Worm (Caenorhabditis elegans): ENCODE data around the gene F19B10.4.

The F19B10.4 gene

DNA sequence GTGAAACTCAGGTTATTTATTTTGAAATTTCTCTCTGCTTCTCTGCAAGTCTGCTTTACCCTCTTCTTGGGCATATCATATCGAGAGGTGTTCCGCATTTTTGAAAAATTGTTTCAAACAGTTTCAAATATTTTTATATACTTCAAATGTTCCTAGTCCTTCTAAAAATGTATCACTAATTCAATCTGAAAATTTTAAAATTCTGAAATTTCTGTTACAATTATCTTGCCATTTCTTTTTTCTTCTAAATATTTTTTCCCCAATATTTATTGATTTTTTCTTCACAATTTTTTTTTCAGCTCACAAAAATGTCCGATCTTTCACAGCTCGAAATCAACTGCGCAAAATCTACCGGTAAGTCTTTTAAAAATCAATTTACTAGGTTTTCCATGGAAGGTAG lies at the start of gene F19B10.4:
Gene F19B10.4 (plus strand): TSS at position 301 of the 400 bp plus-strand sequence.
- TF ChIP-seq unc-62 (GFP tag; optimal IDR thresholded peaks at IDR 0.05), result no peak

ce11 chrII:3616615-3617014 lies 43.3 kb upstream of the F19B10.4 start:
- no peak for TF ChIP-seq unc-62 (GFP tag; optimal IDR thresholded peaks at IDR 0.05)

ce11 chrII:3617512-3617911 lies 42.4 kb upstream of the F19B10.4 start, which contains the start of gene F40E12.1:
F40E12.1 (plus strand) TSS chrII:3617812.
- TF ChIP-seq unc-62 (GFP tag; optimal IDR thresholded peaks at IDR 0.05), result no peak

DNA sequence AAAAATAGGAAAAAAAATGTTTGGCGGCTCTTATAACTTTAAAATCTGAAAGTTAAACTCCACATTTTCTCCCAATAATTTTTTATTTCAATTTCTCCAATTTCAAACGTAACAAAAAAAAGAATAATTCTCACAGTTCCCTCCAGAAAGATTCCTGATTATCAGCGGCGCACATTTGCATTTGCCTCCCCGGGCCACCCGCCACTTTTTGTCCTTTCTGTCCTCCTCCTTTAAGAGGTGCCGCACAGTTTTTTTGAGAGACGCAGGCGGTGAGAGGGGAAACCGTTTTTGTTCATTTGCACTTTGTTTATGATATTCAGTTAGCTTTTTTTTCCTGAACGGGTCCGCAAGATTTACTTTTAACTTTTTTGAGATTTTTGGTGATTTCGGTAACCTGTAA lies 39.0 kb upstream of the F19B10.4 start:
- no peak for TF ChIP-seq unc-62 (GFP tag; optimal IDR thresholded peaks at IDR 0.05)

DNA sequence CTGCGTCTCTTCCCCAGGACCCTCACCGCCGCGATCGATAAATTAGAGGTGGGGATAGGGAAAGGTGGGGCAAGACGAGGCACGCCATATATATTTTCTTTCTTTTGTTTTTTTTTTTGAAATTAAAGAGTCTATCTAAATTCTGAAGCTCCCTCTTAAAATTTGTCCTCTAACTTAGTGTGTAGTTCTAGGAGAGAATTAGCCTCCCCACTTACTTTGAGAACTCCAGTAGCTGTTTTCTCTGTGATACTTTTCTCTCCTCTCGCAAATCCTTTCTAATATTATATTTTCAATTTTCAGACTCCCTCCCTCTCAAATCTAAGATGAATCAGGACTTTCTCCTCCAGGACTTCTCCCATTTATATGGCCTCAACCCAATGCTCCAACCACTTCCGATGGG lies 37.9 kb upstream of the F19B10.4 start, which contains the start of gene M151.7:
Gene M151.7 (plus strand): TSS at position 301 of the 400 bp plus-strand sequence.
- TF ChIP-seq unc-62 (GFP tag; optimal IDR thresholded peaks at IDR 0.05), result no peak

DNA sequence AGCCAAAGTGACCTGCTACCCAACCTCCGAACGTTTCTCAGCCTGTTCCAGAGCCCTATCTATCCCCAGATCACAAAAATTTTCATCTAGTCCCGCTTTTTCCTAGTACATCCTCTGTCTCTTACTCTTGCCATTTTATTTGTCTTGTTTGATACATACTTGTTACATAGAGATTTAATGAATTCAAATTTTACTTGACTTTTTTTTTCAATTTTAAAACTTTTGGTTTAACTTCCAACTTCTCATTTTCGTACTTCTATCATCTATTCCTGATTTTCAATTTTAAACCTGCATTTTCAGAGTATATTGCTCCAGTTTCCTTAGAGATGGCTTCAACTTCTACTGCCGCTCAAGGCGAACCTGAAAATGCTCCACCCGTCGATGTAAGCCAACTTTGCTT lies 33.0 kb upstream of the F19B10.4 start, which contains the start of gene M151.3:
Gene M151.3 (plus strand): TSS at position 301 of the 400 bp plus-strand sequence.
- TF ChIP-seq unc-62 (GFP tag; optimal IDR thresholded peaks at IDR 0.05), result no peak

DNA sequence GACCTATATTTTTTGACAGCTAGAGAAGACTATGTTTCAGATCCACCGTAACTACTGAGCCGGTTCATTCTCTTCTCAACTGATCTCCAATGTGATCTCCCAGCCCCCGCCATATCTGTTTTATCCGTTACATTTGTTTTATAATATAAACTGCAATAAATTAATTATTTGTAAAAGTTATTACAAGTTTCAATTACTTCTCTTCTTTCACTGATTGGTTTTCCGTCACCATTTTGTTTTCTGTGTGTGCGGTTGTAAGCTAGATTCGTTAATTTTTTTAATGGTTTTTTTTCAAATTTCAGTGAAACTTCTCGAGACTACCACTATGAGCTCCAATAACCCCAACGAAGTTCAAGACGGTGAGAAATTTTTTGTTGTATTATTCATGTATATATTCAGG lies 29.1 kb upstream of the F19B10.4 start, which contains the start of gene M151.2:
Gene M151.2 (plus strand): TSS at position 301 of the 400 bp plus-strand sequence.
- TF ChIP-seq unc-62 (GFP tag; optimal IDR thresholded peaks at IDR 0.05), result no peak

ce11 chrII:3634765-3635164 lies 25.1 kb upstream of the F19B10.4 start:
- TF ChIP-seq unc-62 (GFP tag; optimal IDR thresholded peaks at IDR 0.05), result no peak

- TF ChIP-seq unc-62 (GFP tag; optimal IDR thresholded peaks at IDR 0.05), result no peak
Measured at ce11 chrII:3639238-3639637, 20.6 kb upstream of the F19B10.4 start, which contains the start of gene fbxb-31. fbxb-31 (minus strand) TSS chrII:3639338.

DNA sequence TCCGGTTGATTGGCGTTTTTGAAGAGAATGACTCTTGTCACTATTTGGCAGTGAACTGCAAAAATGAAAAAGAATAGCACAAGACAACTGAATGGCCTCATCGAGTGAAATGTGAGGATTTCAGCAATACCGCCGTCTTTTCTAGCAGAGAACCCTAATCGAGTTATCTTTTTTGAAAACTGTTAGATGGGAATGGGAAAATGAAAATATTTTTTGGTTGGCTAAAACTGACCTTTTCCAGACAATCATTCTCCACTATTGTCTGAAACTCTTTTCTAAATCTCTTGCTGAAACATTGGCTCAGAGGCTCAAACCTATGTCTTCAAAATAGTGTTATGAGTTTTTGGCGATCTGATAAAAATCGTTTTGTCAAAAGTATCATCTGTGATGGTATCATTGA lies 19.7 kb upstream of the F19B10.4 start, which contains the start of gene M151.10:
Gene M151.10 (minus strand): TSS at position 101 of the 400 bp plus-strand sequence.
- no peak for TF ChIP-seq unc-62 (GFP tag; optimal IDR thresholded peaks at IDR 0.05)

- TF ChIP-seq unc-62 (GFP tag; optimal IDR thresholded peaks at IDR 0.05), result no peak
Measured at ce11 chrII:3641197-3641596, 18.7 kb upstream of the F19B10.4 start, which contains the start of gene M151.1. M151.1 (plus strand) TSS chrII:3641497.

- TF ChIP-seq unc-62 (GFP tag; optimal IDR thresholded peaks at IDR 0.05), result no peak
Measured at ce11 chrII:3647111-3647510, 12.8 kb upstream of the F19B10.4 start, which contains the start of gene fbxb-33. fbxb-33 (plus strand) TSS chrII:3647411.

DNA sequence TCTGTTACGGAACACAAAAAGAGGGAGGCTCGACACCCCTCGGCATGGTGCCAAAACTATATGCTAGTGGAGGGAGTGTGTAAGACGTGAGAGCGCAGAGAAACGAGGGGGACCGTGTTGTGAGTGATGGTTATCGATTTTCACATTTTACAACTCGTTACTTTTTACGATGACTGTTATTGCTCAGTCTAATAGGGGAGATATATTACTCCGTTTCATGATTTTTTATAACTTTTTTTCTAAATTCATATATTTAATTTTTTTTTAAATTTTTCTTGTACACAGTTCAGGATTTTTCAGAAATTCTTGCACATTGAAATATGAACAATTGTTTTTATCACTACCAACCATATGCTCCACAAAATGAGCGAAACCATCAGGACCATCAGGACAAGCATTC lies 4.5 kb upstream of the F19B10.4 start, which contains the start of gene F19B10.5:
Gene F19B10.5 (plus strand): TSS at position 301 of the 400 bp plus-strand sequence.
- no peak for TF ChIP-seq unc-62 (GFP tag; optimal IDR thresholded peaks at IDR 0.05)

ce11 chrII:3661932-3662331 lies 2.1 kb downstream of the F19B10.4 start, which contains the start of gene F19B10.13:
F19B10.13 (plus strand) TSS chrII:3662274.
- no peak for TF ChIP-seq unc-62 (GFP tag; optimal IDR thresholded peaks at IDR 0.05)

- TF ChIP-seq unc-62 (GFP tag; optimal IDR thresholded peaks at IDR 0.05), result no peak
Measured at ce11 chrII:3663796-3664195, 3.9 kb downstream of the F19B10.4 start, which contains the start of gene F19B10.6. F19B10.6 (minus strand) TSS chrII:3663896.

- no peak for TF ChIP-seq unc-62 (GFP tag; optimal IDR thresholded peaks at IDR 0.05)
Measured at ce11 chrII:3664470-3664869, 4.6 kb downstream of the F19B10.4 start, which contains the start of gene F19B10.3. F19B10.3 (plus strand) TSS chrII:3664770.

- TF ChIP-seq unc-62 (GFP tag; optimal IDR thresholded peaks at IDR 0.05), result no peak
Measured at ce11 chrII:3665181-3665580, 5.3 kb downstream of the F19B10.4 start.
